Comparison of ENCODE assay signal across 2 fruit fly cellular contexts in genomic region chr3L:9151183-9151786, dm6.
A peak's percentile ranks its signal among the peaks of the same experiment; 100 is the strongest.
TF ChIP-seq lines count a peak whose summit lies in the region.

No protein-coding gene starts in this region.

- no peak for TF ChIP-seq CTCF in whole organism, embryonic (GFP tag; optimal IDR thresholded peaks at IDR 0.05; lab: Kevin White, UChicago)

TF ChIP-seq in whole organism, embryonic, 481 proteins besides CTCF, POLR2A, EP300 and RAD21:
- no peak for TF ChIP-seq dmrt99B (tag; optimal IDR thresholded peaks at IDR 0.05; lab: Kevin White, UChicago)
- TF ChIP-seq Hr39 (optimal IDR thresholded peaks at IDR 0.05; lab: Kevin White, UChicago) = peak; percentile 86

TF ChIP-seq in whole organism, wandering third instar larva, 38 proteins besides CTCF, POLR2A, EP300 and RAD21:
- TF ChIP-seq rgr (GFP tag; optimal IDR thresholded peaks at IDR 0.05; lab: Kevin White, UChicago) = no peak
- TF ChIP-seq Dfd (GFP tag; optimal IDR thresholded peaks at IDR 0.05; lab: Kevin White, UChicago) = peak; percentile 99

Comparison
In these comparisons a context has a peak if more than half of its experiments do, and no peak if none do; other contexts are left out.
1. Of the 10 proteins assayed by ChIP-seq in both whole organism, embryonic and whole organism, wandering third instar larva: peak only in whole organism, embryonic: none; only in whole organism, wandering third instar larva: Dfd; in both: none; in neither: 9.